Fruit fly (Drosophila melanogaster) Kc167 (cell line): ENCODE results near the gene Pfdn5.

ENCODE experiments used
- Myc ChIP-seq: fragments of >200 bp; optimal IDR thresholded peaks from 2 replicates; lab custom pipeline; 2017; ENCODE audit warnings: missing external identifiers
- Sin3A ChIP-seq: fragments of >200 bp; optimal IDR thresholded peaks from 2 replicates; lab custom pipeline; 2018; ENCODE audit warnings: missing external identifiers
- h ChIP-seq: fragments of >200 bp; optimal IDR thresholded peaks from 3 replicates; lab custom pipeline; 2018; ENCODE audit warnings: missing external identifiers
- psq ChIP-seq: fragments of >200 bp; optimal IDR thresholded peaks from 2 replicates; lab custom pipeline; 2017; ENCODE audit warnings: missing external identifiers
- ttk ChIP-seq: sonication (Bioruptor generic); optimal IDR thresholded peaks from 2 replicates; lab custom pipeline; 2017; ENCODE audit warnings: missing external identifiers

dm6 chr3R:22520481-22520880, 33.6 kb downstream of the Pfdn5 start:
- TF ChIP-seq ttk (lab: Kevin White, UChicago): no peak
- no peak for TF ChIP-seq Myc (lab: Kevin White, UChicago)
- no peak for TF ChIP-seq Sin3A
- TF ChIP-seq h (lab: Kevin White, UChicago): no peak
- TF ChIP-seq psq: no peak
